Fruit fly (Drosophila melanogaster): ENCODE results near the gene CG7963.

dm6 chr3R:8356626-8357290 is 5.9 kb upstream of the CG7963 start, which contains the start of gene stck:
- TF ChIP-seq psq (optimal IDR thresholded peaks at IDR 0.05) (no peak), Sin3A (optimal IDR thresholded peaks at IDR 0.05) (no peak), Myc (optimal IDR thresholded peaks at IDR 0.05) (no peak), ttk (optimal IDR thresholded peaks at IDR 0.05) (no peak)

All from Kc167 (cell line).